Worm (Caenorhabditis elegans) whole organism, young adult: ENCODE results near the gene brap-2.

Source experiments
- B0035.1 ChIP-seq: sonication (generic microtip); optimal IDR thresholded peaks from 2 replicates; lab custom pipeline; 2016; ENCODE audit warnings: missing genetic modification characterization, mild to moderate bottlenecking, missing compliant biosample characterization, missing genotype, missing genetic modification reagents
- B0261.1 ChIP-seq: sonication (generic microtip); optimal IDR thresholded peaks from 2 replicates; lab custom pipeline; 2016; ENCODE audit warnings: mild to moderate bottlenecking, missing genetic modification characterization, moderate library complexity, missing compliant biosample characterization
- F33H1.4 ChIP-seq: fragments of 200-800 bp; sonication (Bioruptor generic); IDR thresholded peaks from 2 replicates; pipeline ENCODE4 v1.3.6; 2022; ENCODE audit warnings: missing genetic modification reagents, missing genetic modification characterization, missing compliant biosample characterization
- F49E8.2 ChIP-seq: sonication (generic microtip); optimal IDR thresholded peaks from 3 replicates; lab custom pipeline; 2017; ENCODE audit warnings: missing genetic modification characterization, mild to moderate bottlenecking, missing compliant biosample characterization, antibody characterized with exemption, moderate library complexity; ENCODE audit not compliant: insufficient read depth
- F57C9.4 ChIP-seq: sonication (generic microtip); optimal IDR thresholded peaks from 2 replicates; lab custom pipeline; 2017; ENCODE audit warnings: mild to moderate bottlenecking, missing genetic modification characterization, missing compliant biosample characterization
- T26A5.8 ChIP-seq: sonication (generic microtip); optimal IDR thresholded peaks from 2 replicates; lab custom pipeline; 2016; ENCODE audit warnings: missing genetic modification characterization, missing compliant biosample characterization
- Y53F4B.3 ChIP-seq: fragments of 200-800 bp; sonication (Bioruptor generic); IDR thresholded peaks from 2 replicates; pipeline ENCODE4 v1.3.6; 2022; ENCODE audit warnings: missing genetic modification reagents, missing genetic modification characterization, missing compliant biosample characterization
- Y53G8AR.9 ChIP-seq: fragments of 200-800 bp; sonication (Bioruptor generic); conservative IDR thresholded peaks from 2 replicates; pipeline ENCODE4 v1.3.6; 2022; ENCODE audit warnings: missing genetic modification reagents, missing genetic modification characterization, missing compliant biosample characterization
- Y67H2A.10 ChIP-seq: fragments of 200-800 bp; sonication (Bioruptor generic); conservative IDR thresholded peaks from 2 replicates; pipeline ENCODE4 v1.3.6; 2022; ENCODE audit warnings: missing genetic modification reagents, missing genetic modification characterization, missing compliant biosample characterization
- Y79H2A.3 ChIP-seq: fragments of 200-800 bp; sonication (Bioruptor generic); conservative IDR thresholded peaks from 2 replicates; pipeline ENCODE4 v1.3.6; 2022; ENCODE audit warnings: missing genetic modification reagents, missing genetic modification characterization, missing compliant biosample characterization
- ZK185.1 ChIP-seq: sonication (generic microtip); optimal IDR thresholded peaks from 2 replicates; lab custom pipeline; 2016; ENCODE audit warnings: mild to moderate bottlenecking, missing genetic modification characterization, missing compliant biosample characterization; ENCODE audit not compliant: poor library complexity, severe bottlenecking
- atf-7 ChIP-seq: sonication (generic microtip); optimal IDR thresholded peaks from 2 replicates; lab custom pipeline; 2017; ENCODE audit warnings: mild to moderate bottlenecking, missing genetic modification characterization, missing compliant biosample characterization
- attf-6 ChIP-seq: fragments of 200-800 bp; sonication (Bioruptor generic); IDR thresholded peaks from 2 replicates; pipeline ENCODE4 v1.3.6; 2022; ENCODE audit warnings: missing genetic modification reagents, missing genetic modification characterization, missing compliant biosample characterization
- bed-1 ChIP-seq: fragments of 200-800 bp; sonication (Bioruptor generic); IDR thresholded peaks from 2 replicates; pipeline ENCODE4 v1.3.6; 2022; ENCODE audit warnings: missing genetic modification reagents, missing genetic modification characterization, missing compliant biosample characterization
- ccch-3 ChIP-seq: fragments of 200-800 bp; sonication (Bioruptor generic); optimal IDR thresholded peaks from 2 replicates; lab custom pipeline; 2018; ENCODE audit warnings: mild to moderate bottlenecking, missing genetic modification characterization, missing compliant biosample characterization
- cebp-2 ChIP-seq: fragments of 200-800 bp; sonication (Bioruptor generic); IDR thresholded peaks from 2 replicates; pipeline ENCODE4 v1.3.6; 2022; ENCODE audit warnings: missing genetic modification characterization, missing compliant biosample characterization
- ceh-100 ChIP-seq: fragments of 200-800 bp; sonication (Bioruptor generic); IDR thresholded peaks from 2 replicates; pipeline ENCODE4 v1.3.6; 2022; ENCODE audit warnings: missing genetic modification reagents, missing genetic modification characterization, missing compliant biosample characterization
- ceh-91 ChIP-seq: fragments of 200-800 bp; sonication (Bioruptor generic); IDR thresholded peaks from 2 replicates; pipeline ENCODE4 v1.3.6; 2022; ENCODE audit warnings: missing genetic modification reagents, missing genetic modification characterization, missing compliant biosample characterization
- dox-1 ChIP-seq: fragments of 200-800 bp; sonication (Bioruptor generic); IDR thresholded peaks from 2 replicates; pipeline ENCODE4 v1.3.6; 2022; ENCODE audit warnings: missing genetic modification reagents, missing genetic modification characterization, missing compliant biosample characterization
- efl-1 ChIP-seq: fragments of 150-350 bp; optimal IDR thresholded peaks from 2 replicates; lab custom pipeline; 2014; ENCODE audit warnings: missing biosample characterization, missing genetic modification reagents, missing genetic modification characterization
- ekl-4 ChIP-seq: fragments of 200-800 bp; sonication (Bioruptor generic); IDR thresholded peaks from 2 replicates; pipeline ENCODE4 v1.3.6; 2022; ENCODE audit warnings: missing genetic modification reagents, missing genetic modification characterization, missing compliant biosample characterization
- him-1 ChIP-seq: sonication (generic microtip); optimal IDR thresholded peaks from 2 replicates; lab custom pipeline; 2016; ENCODE audit warnings: missing genotype, missing genetic modification reagents, missing genetic modification characterization, missing compliant biosample characterization
- hlh-12 ChIP-seq: sonication (generic microtip); optimal IDR thresholded peaks from 2 replicates; lab custom pipeline; 2016; ENCODE audit warnings: missing genetic modification characterization, missing compliant biosample characterization
- hmg-1.2 ChIP-seq: fragments of 200-800 bp; sonication (Bioruptor generic); IDR thresholded peaks from 2 replicates; pipeline ENCODE4 v1.3.6; 2022; ENCODE audit warnings: missing genetic modification reagents, missing genetic modification characterization, missing compliant biosample characterization
- lag-1 ChIP-seq: fragments of 200-800 bp; sonication (Bioruptor generic); IDR thresholded peaks from 2 replicates; pipeline ENCODE4 v1.3.6; 2022; ENCODE audit warnings: missing genetic modification reagents, missing genetic modification characterization, missing compliant biosample characterization
- let-607 ChIP-seq, 2 experiments: fragments of 200-800 bp in 1 of 2; sonication (Bioruptor generic) in 1 of 2; sonication (generic microtip) in 1 of 2; optimal IDR thresholded peaks; 2 replicates each; lab custom pipeline; 2016 to 2018; ENCODE audit warnings: mild to moderate bottlenecking in 2 of 2, missing compliant biosample characterization in 2 of 2, missing genetic modification characterization in 2 of 2, moderate library complexity in 2 of 2, missing genotype in 1 of 2
- lin-40 ChIP-seq: sonication (generic microtip); optimal IDR thresholded peaks from 2 replicates; lab custom pipeline; 2016; ENCODE audit warnings: missing genetic modification characterization, mild to moderate bottlenecking, missing compliant biosample characterization, missing genotype, missing genetic modification reagents
- lir-1 ChIP-seq: fragments of 200-800 bp; sonication (Bioruptor generic); conservative IDR thresholded peaks from 2 replicates; pipeline ENCODE4 v1.3.6; 2022; ENCODE audit warnings: missing genetic modification reagents, missing genetic modification characterization, missing compliant biosample characterization
- lsl-1 ChIP-seq: fragments of 200-800 bp; sonication (Bioruptor generic); optimal IDR thresholded peaks from 2 replicates; lab custom pipeline; 2018; ENCODE audit warnings: mild to moderate bottlenecking, missing genetic modification characterization, moderate library complexity, missing compliant biosample characterization
- madf-3 ChIP-seq: fragments of 200-800 bp; sonication (Bioruptor generic); IDR thresholded peaks from 2 replicates; pipeline ENCODE4 v1.3.6; 2022; ENCODE audit warnings: missing genetic modification reagents, missing genetic modification characterization, missing compliant biosample characterization
- madf-6 ChIP-seq: fragments of 200-800 bp; sonication (Bioruptor generic); IDR thresholded peaks from 2 replicates; pipeline ENCODE4 v1.3.6; 2022; ENCODE audit warnings: missing genetic modification reagents, missing genetic modification characterization, missing compliant biosample characterization
- mcd-1 ChIP-seq: fragments of 200-800 bp; sonication (Bioruptor generic); IDR thresholded peaks from 2 replicates; pipeline ENCODE4 v1.3.6; 2022; ENCODE audit warnings: missing genetic modification reagents, missing genetic modification characterization, missing compliant biosample characterization
- mxl-1 ChIP-seq: sonication (generic microtip); optimal IDR thresholded peaks from 2 replicates; lab custom pipeline; 2016; ENCODE audit warnings: missing genetic modification characterization, missing compliant biosample characterization
- nfya-2 ChIP-seq: fragments of 200-800 bp; sonication (Bioruptor generic); IDR thresholded peaks from 2 replicates; pipeline ENCODE4 v1.3.6; 2022; ENCODE audit warnings: missing genetic modification reagents, missing genetic modification characterization, missing compliant biosample characterization
- nhr-27 ChIP-seq: fragments of 200-800 bp; sonication (Bioruptor generic); optimal IDR thresholded peaks from 2 replicates; lab custom pipeline; 2018; ENCODE audit warnings: mild to moderate bottlenecking, missing genetic modification characterization, moderate library complexity, missing compliant biosample characterization
- pbrm-1 ChIP-seq: fragments of 200-800 bp; sonication (Bioruptor generic); IDR thresholded peaks from 2 replicates; pipeline ENCODE4 v1.3.6; 2022; ENCODE audit warnings: missing genetic modification reagents, missing genetic modification characterization, missing compliant biosample characterization
- repo-1 ChIP-seq: sonication (generic microtip); optimal IDR thresholded peaks from 2 replicates; lab custom pipeline; 2017; ENCODE audit warnings: mild to moderate bottlenecking, missing genetic modification characterization, missing compliant biosample characterization
- sdz-38 ChIP-seq: sonication (generic microtip); optimal IDR thresholded peaks from 2 replicates; lab custom pipeline; 2016; ENCODE audit warnings: missing genotype, missing genetic modification characterization, missing compliant biosample characterization
- sea-2 ChIP-seq: fragments of 200-800 bp; sonication (Bioruptor generic); IDR thresholded peaks from 2 replicates; pipeline ENCODE4 v1.3.6; 2022; ENCODE audit warnings: missing genetic modification characterization, missing compliant biosample characterization
- snpc-1.1 ChIP-seq: sonication (generic microtip); optimal IDR thresholded peaks from 2 replicates; lab custom pipeline; 2017; ENCODE audit warnings: missing genetic modification characterization, mild to moderate bottlenecking, missing compliant biosample characterization, antibody characterized with exemption, moderate library complexity, missing genotype, missing genetic modification reagents; ENCODE audit not compliant: insufficient read depth
- somi-1 ChIP-seq: fragments of 200-800 bp; sonication (Bioruptor generic); optimal IDR thresholded peaks from 2 replicates; lab custom pipeline; 2018; ENCODE audit warnings: mild to moderate bottlenecking, missing genetic modification characterization, missing compliant biosample characterization
- sptf-2 ChIP-seq: fragments of 200-800 bp; sonication (Bioruptor generic); optimal IDR thresholded peaks from 2 replicates; lab custom pipeline; 2018; ENCODE audit warnings: mild to moderate bottlenecking, missing genetic modification characterization, missing compliant biosample characterization
- tbx-9 ChIP-seq: sonication (generic microtip); optimal IDR thresholded peaks from 2 replicates; lab custom pipeline; 2016; ENCODE audit warnings: borderline replicate concordance, missing genetic modification characterization, inconsistent platforms, missing compliant biosample characterization
- unc-130 ChIP-seq: sonication (generic microtip); optimal IDR thresholded peaks from 2 replicates; lab custom pipeline; 2016; ENCODE audit warnings: missing genetic modification reagents, missing genetic modification characterization, missing compliant biosample characterization
- xnd-1 ChIP-seq: sonication (generic microtip); optimal IDR thresholded peaks from 2 replicates; lab custom pipeline; 2016; ENCODE audit warnings: missing genotype, missing genetic modification reagents, missing genetic modification characterization, missing compliant biosample characterization
- zim-3 ChIP-seq: sonication (generic microtip); optimal IDR thresholded peaks from 2 replicates; lab custom pipeline; 2017; ENCODE audit warnings: mild to moderate bottlenecking, missing genetic modification characterization, moderate library complexity, missing compliant biosample characterization
- ztf-18 ChIP-seq: sonication (generic microtip); optimal IDR thresholded peaks from 2 replicates; lab custom pipeline; 2016; ENCODE audit warnings: missing genotype, mild to moderate bottlenecking, missing genetic modification characterization, missing compliant biosample characterization
- ztf-26 ChIP-seq: sonication (generic microtip); optimal IDR thresholded peaks from 2 replicates; lab custom pipeline; 2017; ENCODE audit warnings: missing genetic modification characterization, missing compliant biosample characterization
- ztf-6 ChIP-seq: fragments of 200-800 bp; sonication (Bioruptor generic); IDR thresholded peaks from 2 replicates; pipeline ENCODE4 v1.3.6; 2022; ENCODE audit warnings: missing genetic modification reagents, missing genetic modification characterization, missing compliant biosample characterization

brap-2 gene

DNA sequence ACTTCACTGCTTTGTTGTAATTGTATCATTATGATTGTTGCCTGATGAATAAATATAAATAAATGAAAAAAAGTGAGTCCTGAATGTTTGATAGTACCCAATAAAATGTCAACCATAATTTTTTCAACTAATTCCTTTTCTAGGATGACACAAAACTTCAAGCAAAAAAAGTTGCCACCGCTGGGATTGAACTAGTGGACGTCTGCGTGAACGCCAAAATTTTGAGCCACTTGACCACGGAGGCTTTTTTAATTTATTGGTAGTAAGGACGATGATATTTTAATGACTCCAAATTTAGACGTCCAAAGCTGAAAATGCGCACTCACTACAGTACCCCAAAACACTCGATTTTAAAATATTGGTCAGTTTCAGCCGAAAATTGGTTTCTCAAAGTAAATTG lies 39.3 kb downstream of the brap-2 start (continued):
- TF ChIP-seq sea-2 (GFP tag; lab: Robert Waterston, UW) (no peak), sdz-38 (no peak), B0035.1 (peak; percentile 0), nhr-27 (tag; lab: Kevin White, UChicago) (peak; percentile 69), efl-1 (GFP tag; lab: Kevin White, UChicago) (no peak), xnd-1 (tag; lab: Kevin White, UChicago) (peak; percentile 24), repo-1 (peak; percentile 86), Y79H2A.3 (no peak), zim-3 (tag; lab: Kevin White, UChicago) (peak; percentile 90), ztf-18 (tag; lab: Kevin White, UChicago) (peak; percentile 46), madf-6 (GFP tag; lab: Robert Waterston, UW) (peak; percentile 72), ceh-100 (GFP tag; lab: Robert Waterston, UW) (peak; percentile 65), somi-1 (GFP tag; lab: Kevin White, UChicago) (peak; percentile 28), Y53G8AR.9 (GFP tag; lab: Robert Waterston, UW) (peak; percentile 71; the same call in 1 of the 2 replicates), hmg-1.2 (peak; percentile 48), dox-1 (GFP tag; lab: Robert Waterston, UW) (peak; percentile 73), ekl-4 (GFP tag; lab: Robert Waterston, UW) (peak; percentile 69; the same call in 1 of the 2 replicates), F33H1.4 (GFP tag; lab: Robert Waterston, UW) (no peak), ztf-26 (tag; lab: Kevin White, UChicago) (peak; percentile 61), sptf-2 (GFP tag; lab: Kevin White, UChicago) (no peak), madf-3 (GFP tag; lab: Robert Waterston, UW) (0 out of 2 replicates have a peak, but pooled peaks have one; percentile 77), atf-7 (peak; percentile 62), bed-1 (no peak), Y67H2A.10 (no peak), tbx-9 (no peak), T26A5.8 (tag; lab: Kevin White, UChicago) (peak; percentile 78), lsl-1 (GFP tag; lab: Kevin White, UChicago) (peak; percentile 44), unc-130 (GFP tag; lab: Kevin White, UChicago) (peak; percentile 40), pbrm-1 (GFP tag; lab: Robert Waterston, UW) (peak; percentile 77), cebp-2 (GFP tag; lab: Robert Waterston, UW) (0 out of 2 replicates have a peak, but pooled peaks have one; percentile 67), ceh-91 (GFP tag; lab: Robert Waterston, UW) (no peak), F57C9.4 (peak; percentile 77), ztf-6 (GFP tag; lab: Robert Waterston, UW) (no peak), lag-1 (GFP tag; lab: Robert Waterston, UW) (no peak), him-1 (tag; lab: Kevin White, UChicago) (peak; percentile 57), B0261.1 (tag; lab: Kevin White, UChicago) (peak; percentile 74), ZK185.1 (tag; lab: Kevin White, UChicago) (peak; percentile 54), lin-40 (tag; lab: Kevin White, UChicago) (peak; percentile 9), hlh-12 (tag; lab: Kevin White, UChicago) (peak; percentile 37), ccch-3 (GFP tag; lab: Kevin White, UChicago) (no peak), nfya-2 (GFP tag; lab: Robert Waterston, UW) (0 out of 2 replicates have a peak, but pooled peaks have one; percentile 62), Y53F4B.3 (GFP tag; lab: Robert Waterston, UW) (peak; percentile 26; the same call in 1 of the 2 replicates), snpc-1.1 (tag; lab: Kevin White, UChicago) (peak; percentile 43), mxl-1 (tag; lab: Kevin White, UChicago) (peak; percentile 38), let-607 (tag; optimal IDR thresholded peaks at IDR 0.05; lab: Kevin White, UChicago) (peak; percentile 47 to 54), lir-1 (GFP tag; lab: Robert Waterston, UW) (no peak), attf-6 (GFP tag; lab: Robert Waterston, UW) (peak; percentile 69), mcd-1 (GFP tag; lab: Robert Waterston, UW) (no peak), F49E8.2 (tag; lab: Kevin White, UChicago) (peak; percentile 60)
